Worm (Caenorhabditis elegans): Measurements from ENCODE around the gene C07A12.2.

Gene C07A12.2

DNA sequence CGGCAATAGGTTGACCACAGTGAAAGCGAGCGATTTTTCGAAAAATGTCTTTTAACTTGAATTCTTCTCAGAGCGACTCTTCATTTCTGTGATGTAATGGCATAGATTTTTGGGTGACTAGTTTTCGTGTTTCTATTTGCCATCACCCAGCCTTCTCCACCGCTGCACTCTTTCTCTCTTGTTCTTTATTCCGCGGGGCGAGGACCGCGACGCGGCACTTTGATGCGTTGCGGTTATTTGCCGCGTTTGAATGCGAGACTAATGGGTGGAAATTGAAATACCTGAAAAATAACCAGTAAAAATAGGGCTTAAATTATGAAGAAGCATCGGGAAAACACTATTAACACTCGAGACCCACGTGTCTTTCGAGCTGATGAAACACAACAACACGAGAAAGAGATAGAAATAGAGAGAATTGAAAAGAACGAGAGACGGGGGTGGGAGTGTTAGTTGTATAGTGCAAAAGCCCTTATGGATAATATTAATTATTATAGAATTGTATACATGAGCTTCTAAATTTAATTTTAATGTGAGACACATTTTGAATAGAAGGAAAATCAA lies 40.5 kb upstream of the C07A12.2 start, which contains the start of gene dgk-2 (continued):
- TF ChIP-seq ahr-1 (tag; optimal IDR thresholded peaks at IDR 0.05) (no peak), pros-1 (tag; optimal IDR thresholded peaks at IDR 0.05) (no peak), fkh-6 (tag; optimal IDR thresholded peaks at IDR 0.05) (no peak), gmeb-2 (tag; optimal IDR thresholded peaks at IDR 0.05) (no peak), che-1 (tag; optimal IDR thresholded peaks at IDR 0.05) (no peak), F13H6.1 (tag; optimal IDR thresholded peaks at IDR 0.05) (no peak), dve-1 (tag; optimal IDR thresholded peaks at IDR 0.05) (no peak), ceh-14 (tag; optimal IDR thresholded peaks at IDR 0.05) (no peak), ceh-45 (GFP tag; IDR thresholded peaks at IDR 0.05) (no peak), tbx-7 (tag; optimal IDR thresholded peaks at IDR 0.05) (no peak), sdc-2 (tag; optimal IDR thresholded peaks at IDR 0.05) (peak; percentile 12), nhr-232 (tag; optimal IDR thresholded peaks at IDR 0.05) (no peak), lin-11 (tag; optimal IDR thresholded peaks at IDR 0.05) (no peak), unc-55 (GFP tag; optimal IDR thresholded peaks at IDR 0.05) (peak; percentile 40), ceh-18 (tag; optimal IDR thresholded peaks at IDR 0.05) (no peak), hlh-30 (tag; optimal IDR thresholded peaks at IDR 0.05; ENCODE audit: insufficient read depth) (no peak), tbx-2 (tag; optimal IDR thresholded peaks at IDR 0.05) (peak; percentile 26), C38D4.7 (GFP tag; optimal IDR thresholded peaks at IDR 0.05) (no peak), mec-3 (tag; optimal IDR thresholded peaks at IDR 0.05; ENCODE audit: borderline replicate concordance) (no peak), hlh-15 (tag; optimal IDR thresholded peaks at IDR 0.05) (no peak), unc-3 (GFP tag; conservative IDR thresholded peaks at IDR 0.05) (no peak), unc-3 (tag; optimal IDR thresholded peaks at IDR 0.05) (no peak), ceh-2 (tag; optimal IDR thresholded peaks at IDR 0.05) (no peak), ceh-19 (GFP tag; optimal IDR thresholded peaks at IDR 0.05) (no peak), pha-2 (tag; optimal IDR thresholded peaks at IDR 0.05) (no peak)

DNA sequence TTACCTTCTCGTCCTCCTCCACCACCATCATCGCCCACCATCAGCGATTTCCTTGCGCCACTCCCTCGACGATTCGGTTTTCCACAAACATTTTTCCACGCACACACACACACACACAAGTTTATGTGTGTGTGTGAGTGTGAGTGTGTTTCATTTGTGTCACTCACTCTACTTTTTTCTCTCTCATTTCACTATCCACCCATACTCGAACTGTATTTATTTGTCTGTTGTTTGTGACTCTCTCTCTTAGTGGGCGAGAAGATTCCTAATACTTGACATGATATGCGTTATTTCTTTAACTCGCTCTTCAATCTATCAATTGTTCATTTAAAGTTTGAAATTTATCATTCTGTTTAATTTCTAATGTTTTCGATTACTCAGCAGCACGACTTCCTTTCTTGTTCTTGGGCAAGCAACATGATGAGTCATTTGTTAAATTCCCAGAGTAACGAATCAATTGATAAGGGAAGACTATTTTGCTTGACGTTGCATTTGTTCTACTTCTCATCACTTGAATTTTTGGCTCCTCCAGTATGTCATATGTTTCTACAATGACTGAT lies 37.4 kb upstream of the C07A12.2 start:
- no peak for TF ChIP-seq mec-3 (tag; optimal IDR thresholded peaks at IDR 0.05; ENCODE audit: borderline replicate concordance)
- no peak for TF ChIP-seq rnt-1 (tag; optimal IDR thresholded peaks at IDR 0.05)
- no peak for TF ChIP-seq pros-1 (tag; optimal IDR thresholded peaks at IDR 0.05)
- no peak for TF ChIP-seq K02D7.2 (tag; optimal IDR thresholded peaks at IDR 0.05)
- no peak for TF ChIP-seq ceh-19 (GFP tag; optimal IDR thresholded peaks at IDR 0.05)
- no peak for TF ChIP-seq ceh-31 (tag; optimal IDR thresholded peaks at IDR 0.05)
- TF ChIP-seq ama-1 (optimal IDR thresholded peaks at IDR 0.05) = no peak
- peak; percentile 10 for TF ChIP-seq ceh-18 (tag; optimal IDR thresholded peaks at IDR 0.05)

DNA sequence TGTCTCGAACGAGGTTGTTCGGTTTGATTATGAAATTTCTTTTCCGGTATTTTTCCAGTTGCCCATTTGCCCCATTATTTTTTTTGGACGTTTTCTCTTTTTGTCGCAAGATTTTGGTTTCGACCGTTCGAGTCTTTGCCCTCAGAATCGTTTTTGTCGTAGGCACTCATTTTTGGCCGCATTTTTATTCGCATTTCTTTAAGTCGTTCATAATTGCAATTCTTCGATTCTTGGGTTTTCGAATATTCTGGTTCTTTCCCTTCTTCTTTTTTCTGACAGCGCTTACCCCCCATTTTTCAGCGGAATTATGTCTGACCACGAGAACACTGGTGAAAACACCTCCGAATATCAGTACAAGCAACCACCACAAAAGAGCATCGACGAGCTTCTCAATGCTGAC lies 36.4 kb upstream of the C07A12.2 start, which contains the start of gene rhi-1:
Gene rhi-1, plus strand, starts transcription at position 301 of the 400 bp plus-strand sequence.
- TF ChIP-seq sdc-2 (tag; optimal IDR thresholded peaks at IDR 0.05) (no peak), unc-42 (tag; optimal IDR thresholded peaks at IDR 0.05) (no peak), gmeb-2 (tag; optimal IDR thresholded peaks at IDR 0.05) (no peak), sox-4 (tag; optimal IDR thresholded peaks at IDR 0.05) (no peak), ceh-2 (tag; optimal IDR thresholded peaks at IDR 0.05) (no peak), ceh-22 (tag; optimal IDR thresholded peaks at IDR 0.05) (no peak), zip-5 (tag; optimal IDR thresholded peaks at IDR 0.05) (no peak), ceh-9 (tag; optimal IDR thresholded peaks at IDR 0.05) (no peak), pag-3 (tag; optimal IDR thresholded peaks at IDR 0.05; ENCODE audit: borderline replicate concordance) (no peak), tbx-2 (tag; optimal IDR thresholded peaks at IDR 0.05) (no peak)

DNA sequence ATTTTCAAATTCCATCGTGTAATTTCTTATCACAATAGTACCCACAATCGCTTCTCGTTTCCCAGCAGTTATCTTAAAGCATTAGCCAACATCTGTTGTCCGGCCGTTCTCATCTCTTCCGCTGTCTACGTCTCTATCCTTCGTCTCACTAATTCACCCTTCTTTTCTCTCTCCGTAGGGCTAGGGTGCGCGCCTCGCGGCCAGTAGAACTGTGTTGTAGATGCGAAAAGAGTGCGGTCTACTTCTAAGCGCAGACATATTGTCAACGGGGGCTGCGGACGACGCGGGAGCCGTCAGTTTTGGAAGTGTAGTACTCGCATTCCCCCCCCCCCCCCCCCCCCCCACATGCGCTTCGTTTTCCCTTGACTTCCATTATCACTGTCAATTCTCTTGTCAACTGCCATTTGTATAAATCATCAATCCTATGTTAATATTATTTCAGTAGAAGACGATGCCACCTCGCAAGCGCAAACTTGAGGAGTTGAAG lies 30.9 kb upstream of the C07A12.2 start, which contains the start of gene spr-3:
Gene spr-3, plus strand, starts transcription at position 437 of the 487 bp plus-strand sequence.
- no peak for TF ChIP-seq nhr-232 (tag; optimal IDR thresholded peaks at IDR 0.05)
- peak; percentile 12 for TF ChIP-seq nfya-1 (tag; optimal IDR thresholded peaks at IDR 0.05)
- no peak for TF ChIP-seq pat-9 (tag; optimal IDR thresholded peaks at IDR 0.05)
- no peak for TF ChIP-seq zip-5 (tag; optimal IDR thresholded peaks at IDR 0.05)

Measured in whole organism, late embryonic.